Fruit fly (Drosophila melanogaster) whole organism, embryonic: ENCODE results near the gene Rab3-GEF.

ENCODE experiments used
- ATbp ChIP-seq: fragments of 200-800 bp; sonication (Bioruptor generic); optimal IDR thresholded peaks from 2 replicates; lab custom pipeline; 2017; ENCODE audit warnings: missing biosample characterization, mild to moderate bottlenecking, missing genetic modification characterization, missing genetic modification reagents
- Atf6 ChIP-seq: fragments of 200-800 bp; sonication (Bioruptor generic); IDR thresholded peaks from 2 replicates; pipeline ENCODE4 v1.3.6; 2022; ENCODE audit warnings: missing biosample characterization, missing genetic modification characterization
- CG10431 ChIP-seq: fragments of 200-800 bp; sonication (Bioruptor generic); optimal IDR thresholded peaks from 3 replicates; lab custom pipeline; 2018; ENCODE audit warnings: missing biosample characterization, mild to moderate bottlenecking, missing genetic modification characterization
- CG10959 ChIP-seq: fragments of 200-800 bp; sonication (Bioruptor generic); IDR thresholded peaks from 2 replicates; pipeline ENCODE4 v1.3.6; 2022; ENCODE audit warnings: missing biosample characterization, missing genetic modification characterization
- CG12219 ChIP-seq: fragments of 200-800 bp; sonication (Bioruptor generic); optimal IDR thresholded peaks from 3 replicates; lab custom pipeline; 2018; ENCODE audit warnings: missing biosample characterization, mild to moderate bottlenecking, missing genetic modification characterization
- CG12391 ChIP-seq: fragments of 200-800 bp; sonication (Bioruptor generic); optimal IDR thresholded peaks from 3 replicates; lab custom pipeline; 2018; ENCODE audit warnings: missing biosample characterization, mild to moderate bottlenecking, missing genetic modification characterization, moderate library complexity
- CG14050 ChIP-seq: fragments of 200-800 bp; sonication (Bioruptor generic); IDR thresholded peaks from 3 replicates; pipeline ENCODE4 v1.3.6; 2022; ENCODE audit warnings: missing biosample characterization, missing genetic modification characterization
- CG15601 ChIP-seq: fragments of 200-800 bp; sonication (Bioruptor generic); optimal IDR thresholded peaks from 3 replicates; lab custom pipeline; 2019; ENCODE audit warnings: missing biosample characterization, mild to moderate bottlenecking, missing genetic modification characterization, moderate library complexity
- CG16813 ChIP-seq: fragments of 200-800 bp; sonication (Bioruptor generic); IDR thresholded peaks from 3 replicates; pipeline ENCODE4 v1.3.6; 2022; ENCODE audit warnings: missing biosample characterization, missing genetic modification characterization; ENCODE audit not compliant: partially characterized antibody
- CG17568 ChIP-seq: fragments of 200-800 bp; sonication (Bioruptor generic); optimal IDR thresholded peaks from 2 replicates; lab custom pipeline; 2018; ENCODE audit warnings: missing biosample characterization, mild to moderate bottlenecking, missing genetic modification characterization, moderate library complexity
- CG2678 ChIP-seq: fragments of 200-800 bp; sonication (Bioruptor generic); optimal IDR thresholded peaks from 3 replicates; lab custom pipeline; 2019; ENCODE audit warnings: missing biosample characterization, mild to moderate bottlenecking, missing genetic modification characterization, moderate library complexity
- CG31365 ChIP-seq: fragments of 200-800 bp; sonication (Bioruptor generic); optimal IDR thresholded peaks from 2 replicates; lab custom pipeline; 2018; ENCODE audit warnings: missing biosample characterization, mild to moderate bottlenecking, missing genetic modification characterization
- CG34376 ChIP-seq: fragments of 200-800 bp; sonication (Bioruptor generic); optimal IDR thresholded peaks from 2 replicates; lab custom pipeline; 2018; ENCODE audit warnings: missing biosample characterization, mild to moderate bottlenecking, missing genetic modification characterization
- CG34422 ChIP-seq: fragments of 200-800 bp; sonication (Bioruptor generic); IDR thresholded peaks from 3 replicates; pipeline ENCODE4 v1.3.6; 2022; ENCODE audit warnings: missing biosample characterization, missing genetic modification characterization
- CG4360 ChIP-seq: fragments of 200-800 bp; sonication (Bioruptor generic); IDR thresholded peaks from 2 replicates; pipeline ENCODE4 v1.3.6; 2022; ENCODE audit warnings: missing biosample characterization, missing genetic modification characterization
- CG4424 ChIP-seq: fragments of 200-800 bp; sonication (Bioruptor generic); optimal IDR thresholded peaks from 3 replicates; lab custom pipeline; 2016; ENCODE audit warnings: missing biosample characterization, missing genetic modification characterization
- CG6654 ChIP-seq: fragments of 200-800 bp; sonication (Bioruptor generic); optimal IDR thresholded peaks from 2 replicates; lab custom pipeline; 2017; ENCODE audit warnings: missing biosample characterization, mild to moderate bottlenecking, missing genetic modification characterization
- CG6683 ChIP-seq: fragments of 200-800 bp; sonication (Bioruptor generic); optimal IDR thresholded peaks from 2 replicates; lab custom pipeline; 2017; ENCODE audit warnings: missing biosample characterization, mild to moderate bottlenecking, missing genetic modification characterization, missing genetic modification reagents
- CG7928 ChIP-seq: fragments of 200-800 bp; sonication (Bioruptor generic); optimal IDR thresholded peaks from 2 replicates; lab custom pipeline; 2017; ENCODE audit warnings: missing biosample characterization, mild to moderate bottlenecking, missing genetic modification characterization
- Deaf1 ChIP-seq: fragments of 200-800 bp; optimal IDR thresholded peaks from 3 replicates; lab custom pipeline; 2019; ENCODE audit warnings: missing biosample characterization, mild to moderate bottlenecking, missing genetic modification characterization, moderate library complexity
- Dp ChIP-seq: fragments of 200-800 bp; sonication (Bioruptor generic); optimal IDR thresholded peaks from 2 replicates; lab custom pipeline; 2018; ENCODE audit warnings: missing biosample characterization, mild to moderate bottlenecking, missing genetic modification characterization, moderate library complexity
- Drgx ChIP-seq: fragments of 200-800 bp; sonication (Bioruptor generic); IDR thresholded peaks from 2 replicates; pipeline ENCODE4 v1.3.6; 2022; ENCODE audit warnings: missing biosample characterization, missing genetic modification characterization
- Hr39 ChIP-seq: fragments of >200 bp; optimal IDR thresholded peaks from 2 replicates; lab custom pipeline; 2017
- Hr51 ChIP-seq, 2 experiments: fragments of 200-800 bp; sonication (Bioruptor generic); optimal IDR thresholded peaks; 2 replicates in 1 of 2; 3 replicates in 1 of 2; lab custom pipeline; 2016 to 2018; ENCODE audit warnings: missing biosample characterization in 2 of 2, missing genetic modification characterization in 2 of 2, mild to moderate bottlenecking in 1 of 2, moderate library complexity in 1 of 2
- Lim3 ChIP-seq: fragments of 200-800 bp; sonication (Bioruptor generic); IDR thresholded peaks from 2 replicates; pipeline ENCODE4 v1.3.6; 2022; ENCODE audit warnings: missing biosample characterization, missing genetic modification characterization
- PHDP ChIP-seq: fragments of 200-800 bp; sonication (Bioruptor generic); optimal IDR thresholded peaks from 3 replicates; lab custom pipeline; 2018; ENCODE audit warnings: missing biosample characterization, mild to moderate bottlenecking, missing genetic modification characterization, moderate library complexity
- ab ChIP-seq: fragments of 200-800 bp; sonication (Bioruptor generic); optimal IDR thresholded peaks from 2 replicates; lab custom pipeline; 2016; ENCODE audit warnings: missing biosample characterization, missing genetic modification characterization
- ase ChIP-seq: fragments of 200-800 bp; sonication (Bioruptor generic); IDR thresholded peaks from 3 replicates; pipeline ENCODE4 v1.3.6; 2022; ENCODE audit warnings: missing biosample characterization, missing genetic modification characterization
- ash1 ChIP-seq: fragments of 200-800 bp; sonication (Bioruptor generic); optimal IDR thresholded peaks from 2 replicates; lab custom pipeline; 2018; ENCODE audit warnings: missing biosample characterization, mild to moderate bottlenecking, missing genetic modification characterization
- bowl ChIP-seq: fragments of 200-800 bp; sonication (Bioruptor generic); IDR thresholded peaks from 2 replicates; pipeline ENCODE4 v1.3.6; 2022; ENCODE audit warnings: missing biosample characterization, missing genetic modification characterization
- bsh ChIP-seq, 2 experiments: fragments of 200-800 bp; sonication (Bioruptor generic); optimal IDR thresholded peaks; 2 replicates each; lab custom pipeline; 2017 to 2018; ENCODE audit warnings: mild to moderate bottlenecking in 2 of 2, missing biosample characterization in 2 of 2, missing genetic modification characterization in 2 of 2, moderate library complexity in 1 of 2
- chm ChIP-seq: fragments of 200-800 bp; sonication (Bioruptor generic); IDR thresholded peaks from 2 replicates; pipeline ENCODE4 v1.3.6; 2022; ENCODE audit warnings: missing biosample characterization, missing genetic modification characterization
- cwo ChIP-seq: fragments of 200-800 bp; sonication (Bioruptor generic); optimal IDR thresholded peaks from 3 replicates; lab custom pipeline; 2017; ENCODE audit warnings: missing biosample characterization, missing genetic modification characterization, mild to moderate bottlenecking, moderate library complexity, missing genetic modification reagents
- dimm ChIP-seq: fragments of 200-800 bp; sonication (Bioruptor generic); IDR thresholded peaks from 2 replicates; pipeline ENCODE4 v1.3.6; 2022; ENCODE audit warnings: missing biosample characterization, missing genetic modification characterization
- eve ChIP-seq, 2 experiments: fragments of >200 bp; optimal IDR thresholded peaks; 2 replicates each; lab custom pipeline; 2017; ENCODE audit warnings: missing biosample characterization in 2 of 2, missing genetic modification characterization in 2 of 2
- exex ChIP-seq: fragments of 200-800 bp; sonication (Bioruptor generic); optimal IDR thresholded peaks from 4 replicates; lab custom pipeline; 2018; ENCODE audit warnings: missing biosample characterization, mild to moderate bottlenecking, missing genetic modification characterization, moderate library complexity
- gcm ChIP-seq: fragments of 200-800 bp; sonication (Bioruptor generic); optimal IDR thresholded peaks from 2 replicates; lab custom pipeline; 2019; ENCODE audit warnings: missing biosample characterization, mild to moderate bottlenecking, missing genetic modification characterization, moderate library complexity
- gsb ChIP-seq: fragments of 200-800 bp; sonication (Bioruptor generic); IDR thresholded peaks from 2 replicates; pipeline ENCODE4 v1.3.6; 2022; ENCODE audit warnings: missing biosample characterization, missing genetic modification characterization
- hb ChIP-seq: fragments of 200-800 bp; sonication (Bioruptor generic); IDR thresholded peaks from 3 replicates; pipeline ENCODE4 v1.3.6; 2022; ENCODE audit warnings: missing biosample characterization, missing genetic modification characterization; ENCODE audit not compliant: partially characterized antibody
- nom ChIP-seq: fragments of 200-800 bp; sonication (Bioruptor generic); optimal IDR thresholded peaks from 2 replicates; lab custom pipeline; 2017; ENCODE audit warnings: missing biosample characterization, missing genetic modification characterization, mild to moderate bottlenecking, moderate library complexity, missing genetic modification reagents
- prd ChIP-seq, 3 experiments: fragments of >200 bp in 2 of 3; fragments of 200-800 bp in 1 of 3; sonication (Bioruptor generic) in 1 of 3; optimal IDR thresholded peaks in 2 of 3; IDR thresholded peaks in 1 of 3; 2 replicates in 2 of 3; 3 replicates in 1 of 3; pipeline versions ENCODE4 v1.3.6 to Lab custom; 2017 to 2022; ENCODE audit warnings: missing biosample characterization in 1 of 3, missing genetic modification characterization in 1 of 3
- row ChIP-seq: fragments of 200-800 bp; sonication (Bioruptor generic); IDR thresholded peaks from 3 replicates; pipeline ENCODE4 v1.3.6; 2022; ENCODE audit warnings: missing biosample characterization, missing genetic modification characterization
- run ChIP-seq: fragments of 200-800 bp; sonication (Bioruptor generic); optimal IDR thresholded peaks from 3 replicates; lab custom pipeline; 2018; ENCODE audit warnings: missing biosample characterization, mild to moderate bottlenecking, missing genetic modification characterization
- sd ChIP-seq: fragments of 200-800 bp; sonication (Bioruptor generic); optimal IDR thresholded peaks from 3 replicates; lab custom pipeline; 2018; ENCODE audit warnings: missing biosample characterization, mild to moderate bottlenecking, missing genetic modification characterization, moderate library complexity
- sob ChIP-seq: fragments of 200-800 bp; sonication (Bioruptor generic); IDR thresholded peaks from 2 replicates; pipeline ENCODE4 v1.3.6; 2022; ENCODE audit warnings: missing biosample characterization, missing genetic modification characterization
- tap ChIP-seq: fragments of 200-800 bp; optimal IDR thresholded peaks from 3 replicates; lab custom pipeline; 2019; ENCODE audit warnings: missing biosample characterization, mild to moderate bottlenecking, missing genetic modification characterization, moderate library complexity
- trh ChIP-seq: fragments of 200-800 bp; sonication (Bioruptor generic); optimal IDR thresholded peaks from 2 replicates; lab custom pipeline; 2016; ENCODE audit warnings: missing biosample characterization, missing genetic modification characterization
- wor ChIP-seq: fragments of 200-800 bp; sonication (Bioruptor generic); IDR thresholded peaks from 2 replicates; pipeline ENCODE4 v1.3.6; 2022; ENCODE audit warnings: missing biosample characterization, missing genetic modification characterization

Rab3-GEF gene

dm6 chrX:15078394-15078793, 11.1 kb upstream of the Rab3-GEF start (continued):
- TF ChIP-seq chm (GFP tag; lab: Robert Waterston, UW) = no peak
- no peak for TF ChIP-seq CG34422 (GFP tag; lab: Robert Waterston, UW)
- peak; percentile 32 for TF ChIP-seq CG2678 (tag; lab: Kevin White, UChicago)
- TF ChIP-seq dimm (GFP tag; lab: Robert Waterston, UW) = no peak
- no peak for TF ChIP-seq Lim3 (GFP tag; lab: Robert Waterston, UW)
- no peak for TF ChIP-seq CG6654 (GFP tag; lab: Kevin White, UChicago)
- peak; percentile 62 for TF ChIP-seq ATbp (GFP tag; lab: Kevin White, UChicago)
- no peak for TF ChIP-seq CG6683 (GFP tag; lab: Kevin White, UChicago)
- TF ChIP-seq, all 482 proteins: peak for 69

dm6 chrX:15079163-15079809, 10.2 kb upstream of the Rab3-GEF start:
- TF ChIP-seq CG12219 (no peak), ab (GFP tag; lab: Kevin White, UChicago) (no peak), CG12391 (tag; lab: Kevin White, UChicago) (no peak), CG10431 (no peak), tap (no peak), cwo (GFP tag; lab: Kevin White, UChicago) (peak; percentile 2), CG10959 (GFP tag; lab: Robert Waterston, UW) (no peak), CG14050 (GFP tag; lab: Robert Waterston, UW) (no peak), CG4360 (GFP tag; lab: Robert Waterston, UW) (no peak), CG16813 (GFP tag; lab: Robert Waterston, UW) (no peak), CG17568 (GFP tag; lab: Kevin White, UChicago) (no peak), bsh (GFP tag; optimal IDR thresholded peaks at IDR 0.05; lab: Kevin White, UChicago) (peak in 1 of 2 experiments; percentile 18), Hr51 (GFP tag; optimal IDR thresholded peaks at IDR 0.05; lab: Kevin White, UChicago) (no peak), trh (GFP tag; lab: Kevin White, UChicago) (no peak), Deaf1 (tag; lab: Kevin White, UChicago) (no peak), gsb (GFP tag; lab: Robert Waterston, UW) (no peak), Hr39 (lab: Kevin White, UChicago) (no peak), PHDP (tag; lab: Kevin White, UChicago) (no peak), CG31365 (tag; lab: Kevin White, UChicago) (no peak), run (no peak), row (no peak), CG15601 (no peak), ase (GFP tag; lab: Robert Waterston, UW) (no peak), Dp (GFP tag; lab: Kevin White, UChicago) (no peak), gcm (GFP tag; lab: Kevin White, UChicago) (no peak), Atf6 (GFP tag; lab: Robert Waterston, UW) (no peak), sd (peak; percentile 22), hb (GFP tag; lab: Robert Waterston, UW) (no peak), CG34376 (GFP tag; lab: Kevin White, UChicago) (peak; percentile 60), eve (GFP tag; optimal IDR thresholded peaks at IDR 0.05; lab: Kevin White, UChicago) (peak in 1 of 2 experiments; percentile 25), ash1 (no peak), nom (peak; percentile 93), bowl (GFP tag; lab: Robert Waterston, UW) (no peak), sob (GFP tag; lab: Robert Waterston, UW) (no peak), CG7928 (no peak), Drgx (GFP tag; lab: Robert Waterston, UW) (0 out of 2 replicates have a peak, but pooled peaks have one; percentile 28), exex (tag; lab: Kevin White, UChicago) (peak; percentile 66), CG4424 (no peak), prd (optimal IDR thresholded peaks at IDR 0.05; lab: Kevin White, UChicago) (no peak), prd (GFP tag; IDR thresholded peaks at IDR 0.05; lab: Robert Waterston, UW) (no peak), wor (GFP tag; lab: Robert Waterston, UW) (no peak)
